Fruit fly (Drosophila melanogaster): ENCODE results near the gene CG44198.

DNA sequence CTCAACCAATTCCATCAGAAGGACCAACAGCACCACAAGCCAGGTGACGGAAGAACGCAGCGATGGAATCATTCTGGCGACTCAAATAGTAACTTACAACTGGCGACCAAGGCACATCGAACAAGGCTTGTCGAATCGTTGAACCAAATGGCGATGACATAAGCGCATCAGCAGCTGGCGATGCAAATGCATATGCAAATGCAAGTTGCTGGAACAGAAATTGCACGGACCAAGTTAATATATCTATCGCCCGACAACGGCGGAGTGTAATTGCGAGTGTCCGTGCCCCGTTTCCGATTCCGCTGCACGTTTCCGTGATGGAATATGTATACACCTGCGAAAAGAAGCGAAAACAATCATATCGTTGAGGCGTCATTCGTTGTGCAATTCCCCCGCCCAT, at the start of gene CG44198, which contains the start of gene CG43050:
- no peak for TF ChIP-seq Dfd (GFP tag; optimal IDR thresholded peaks at IDR 0.05)
- no peak for TF ChIP-seq dsf (GFP tag; optimal IDR thresholded peaks at IDR 0.05; ENCODE audit: borderline replicate concordance)
- TF ChIP-seq Jra (GFP tag; optimal IDR thresholded peaks at IDR 0.05): no peak
